Fruit fly (Drosophila melanogaster): ENCODE measurements around the gene CG13045.

dm6 chr3L:16283821-16284220 lies 6.9 kb downstream of the CG13045 start, which contains the start of gene CG13048:
- TF ChIP-seq Fer1 (GFP tag; optimal IDR thresholded peaks at IDR 0.05) (no peak), CG17829 (tag; optimal IDR thresholded peaks at IDR 0.05) (no peak), CG17612 (GFP tag; IDR thresholded peaks at IDR 0.05) (no peak), amos (GFP tag; IDR thresholded peaks at IDR 0.05; ENCODE audit: partially characterized antibody) (no peak), ERR (GFP tag; optimal IDR thresholded peaks at IDR 0.05) (no peak), CG2199 (GFP tag; IDR thresholded peaks at IDR 0.05) (no peak), CG14050 (GFP tag; IDR thresholded peaks at IDR 0.05) (no peak), vvl (GFP tag; IDR thresholded peaks at IDR 0.05) (no peak), CG18599 (GFP tag; optimal IDR thresholded peaks at IDR 0.05) (no peak), ab (GFP tag; optimal IDR thresholded peaks at IDR 0.05) (no peak), eve (GFP tag; optimal IDR thresholded peaks at IDR 0.05) (no peak), B-H2 (GFP tag; optimal IDR thresholded peaks at IDR 0.05) (no peak)

All from whole organism, embryonic.